Worm (Caenorhabditis elegans): ENCODE results near the gene T16G1.13.

T16G1.13 gene

DNA sequence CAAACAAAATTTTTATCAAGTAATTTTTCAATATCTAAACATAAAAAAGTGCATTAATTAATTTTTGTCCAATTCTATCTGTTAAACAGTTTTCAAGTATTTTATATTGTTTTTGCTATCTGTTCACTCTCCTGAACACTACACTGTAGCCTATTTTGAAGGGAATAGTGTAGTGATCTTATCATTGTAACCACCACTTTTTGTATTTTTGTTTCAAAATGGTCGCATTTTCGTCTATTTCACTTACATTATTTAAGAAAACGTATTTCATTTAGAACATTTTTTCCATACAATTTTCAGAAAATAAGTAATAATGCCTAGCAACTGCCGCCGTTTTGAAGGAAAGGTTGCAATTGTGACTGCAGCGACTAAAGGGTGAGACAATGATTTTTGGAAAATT is 27.4 kb upstream of the T16G1.13 start, which contains the start of gene dhrs-4:
Gene dhrs-4 (plus strand): TSS at position 301 of the 400 bp plus-strand sequence.
- TF ChIP-seq flt-1 (GFP tag; IDR thresholded peaks at IDR 0.05) = no peak
- TF ChIP-seq med-1 (GFP tag; optimal IDR thresholded peaks at IDR 0.05; ENCODE audit: insufficient read depth) = no peak
- TF ChIP-seq klf-2 (GFP tag; conservative IDR thresholded peaks at IDR 0.05) = no peak
- TF ChIP-seq tab-1 (GFP tag; IDR thresholded peaks at IDR 0.05) = no peak
- no peak for TF ChIP-seq cog-1 (tag; optimal IDR thresholded peaks at IDR 0.05)
- TF ChIP-seq ztf-23 (GFP tag; IDR thresholded peaks at IDR 0.05) = no peak
- no peak for TF ChIP-seq ref-1 (GFP tag; conservative IDR thresholded peaks at IDR 0.05)
- no peak for TF ChIP-seq T22C8.4 (GFP tag; IDR thresholded peaks at IDR 0.05)
- no peak for TF ChIP-seq ztf-29 (GFP tag; IDR thresholded peaks at IDR 0.05)

- no peak for TF ChIP-seq T22C8.4 (GFP tag; IDR thresholded peaks at IDR 0.05)
- TF ChIP-seq tab-1 (GFP tag; IDR thresholded peaks at IDR 0.05) = no peak
- TF ChIP-seq klf-2 (GFP tag; conservative IDR thresholded peaks at IDR 0.05) = no peak
- TF ChIP-seq ztf-29 (GFP tag; IDR thresholded peaks at IDR 0.05) = no peak
- TF ChIP-seq flt-1 (GFP tag; IDR thresholded peaks at IDR 0.05) = no peak
- no peak for TF ChIP-seq ref-1 (GFP tag; conservative IDR thresholded peaks at IDR 0.05)
- no peak for TF ChIP-seq ztf-23 (GFP tag; IDR thresholded peaks at IDR 0.05)
- no peak for TF ChIP-seq cog-1 (tag; optimal IDR thresholded peaks at IDR 0.05)
- no peak for TF ChIP-seq med-1 (GFP tag; optimal IDR thresholded peaks at IDR 0.05; ENCODE audit: insufficient read depth)
These were observed 25.6 kb upstream of the T16G1.13 start, which contains the start of gene pqn-67 for ce11 chrV:12924128-12924527. Gene pqn-67, plus strand, starts transcription at chrV:12924428.

ce11 chrV:12928929-12929532 is 20.7 kb upstream of the T16G1.13 start, which contains the start of gene T16G1.2:
Gene T16G1.2, plus strand, starts transcription at chrV:12929482.
- no peak for TF ChIP-seq ref-1 (GFP tag; conservative IDR thresholded peaks at IDR 0.05)
- no peak for TF ChIP-seq cog-1 (tag; optimal IDR thresholded peaks at IDR 0.05)
- TF ChIP-seq ztf-29 (GFP tag; IDR thresholded peaks at IDR 0.05) = no peak
- TF ChIP-seq klf-2 (GFP tag; conservative IDR thresholded peaks at IDR 0.05) = no peak
- TF ChIP-seq flt-1 (GFP tag; IDR thresholded peaks at IDR 0.05) = no peak
- no peak for TF ChIP-seq med-1 (GFP tag; optimal IDR thresholded peaks at IDR 0.05; ENCODE audit: insufficient read depth)
- TF ChIP-seq ztf-23 (GFP tag; IDR thresholded peaks at IDR 0.05) = no peak
- TF ChIP-seq T22C8.4 (GFP tag; IDR thresholded peaks at IDR 0.05) = no peak
- TF ChIP-seq tab-1 (GFP tag; IDR thresholded peaks at IDR 0.05) = no peak

DNA sequence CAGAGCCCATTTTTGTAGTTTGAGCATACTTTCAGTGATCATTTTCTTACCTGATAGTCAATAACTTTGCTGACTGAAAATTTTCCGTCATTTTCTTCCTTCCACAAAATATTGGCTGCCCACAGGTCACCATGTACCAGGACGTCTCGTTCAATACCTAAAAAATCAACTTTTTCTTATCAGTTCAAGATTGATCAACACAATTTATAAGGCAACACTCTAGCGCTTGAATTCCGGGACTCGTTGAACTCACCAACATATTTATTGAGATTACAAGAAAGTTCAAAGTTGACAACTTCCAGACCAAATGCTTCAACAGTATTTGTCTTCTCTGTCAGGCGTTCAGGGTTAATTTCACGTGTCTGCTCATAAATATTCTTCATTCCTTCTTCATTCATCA is 16.1 kb upstream of the T16G1.13 start:
- TF ChIP-seq cog-1 (tag; optimal IDR thresholded peaks at IDR 0.05) (no peak), tab-1 (GFP tag; IDR thresholded peaks at IDR 0.05) (no peak), ztf-23 (GFP tag; IDR thresholded peaks at IDR 0.05) (no peak), T22C8.4 (GFP tag; IDR thresholded peaks at IDR 0.05) (no peak), ref-1 (GFP tag; conservative IDR thresholded peaks at IDR 0.05) (no peak), flt-1 (GFP tag; IDR thresholded peaks at IDR 0.05) (no peak)

ce11 chrV:12934976-12935375 is 14.7 kb upstream of the T16G1.13 start, which contains the start of gene T16G1.7:
Gene T16G1.7, minus strand, starts transcription at chrV:12935112.
- TF ChIP-seq T22C8.4 (GFP tag; IDR thresholded peaks at IDR 0.05) = no peak
- TF ChIP-seq klf-2 (GFP tag; conservative IDR thresholded peaks at IDR 0.05) = no peak
- TF ChIP-seq ztf-23 (GFP tag; IDR thresholded peaks at IDR 0.05) = no peak
- TF ChIP-seq med-1 (GFP tag; optimal IDR thresholded peaks at IDR 0.05; ENCODE audit: insufficient read depth) = no peak
- no peak for TF ChIP-seq tab-1 (GFP tag; IDR thresholded peaks at IDR 0.05)
- TF ChIP-seq ztf-29 (GFP tag; IDR thresholded peaks at IDR 0.05) = no peak
- no peak for TF ChIP-seq flt-1 (GFP tag; IDR thresholded peaks at IDR 0.05)

ce11 chrV:12937098-12937497 is 12.6 kb upstream of the T16G1.13 start, which contains the start of gene T16G1.6:
Gene T16G1.6, minus strand, starts transcription at chrV:12937174.
- TF ChIP-seq flt-1 (GFP tag; IDR thresholded peaks at IDR 0.05) = no peak
- TF ChIP-seq med-1 (GFP tag; optimal IDR thresholded peaks at IDR 0.05; ENCODE audit: insufficient read depth) = no peak
- no peak for TF ChIP-seq cog-1 (tag; optimal IDR thresholded peaks at IDR 0.05)
- TF ChIP-seq T22C8.4 (GFP tag; IDR thresholded peaks at IDR 0.05) = no peak
- no peak for TF ChIP-seq ref-1 (GFP tag; conservative IDR thresholded peaks at IDR 0.05)
- TF ChIP-seq ztf-23 (GFP tag; IDR thresholded peaks at IDR 0.05) = no peak
- TF ChIP-seq tab-1 (GFP tag; IDR thresholded peaks at IDR 0.05) = no peak
- TF ChIP-seq ztf-29 (GFP tag; IDR thresholded peaks at IDR 0.05) = no peak
- no peak for TF ChIP-seq klf-2 (GFP tag; conservative IDR thresholded peaks at IDR 0.05)

DNA sequence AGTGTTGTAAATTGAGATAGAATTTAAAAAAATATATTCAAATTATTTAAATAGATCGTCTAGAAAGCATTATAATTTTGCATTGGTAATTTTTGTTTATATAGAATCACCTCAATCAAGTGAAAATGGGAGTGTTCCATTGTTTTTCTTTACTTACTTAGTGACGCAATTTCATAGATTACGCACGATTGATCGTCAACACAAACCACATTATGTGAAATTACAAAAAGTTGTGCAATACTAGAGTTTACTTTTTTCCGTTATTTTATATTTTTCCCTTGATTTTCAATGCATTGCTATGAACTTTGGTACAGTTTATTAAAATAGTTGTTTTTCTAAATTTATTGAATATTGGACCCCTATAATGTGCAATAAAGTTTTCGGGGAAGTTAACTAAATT is 10.3 kb upstream of the T16G1.13 start, which contains the start of gene T16G1.5:
Gene T16G1.5 (minus strand): TSS at position 119 of the 400 bp plus-strand sequence.
- no peak for TF ChIP-seq ref-1 (GFP tag; conservative IDR thresholded peaks at IDR 0.05)
- TF ChIP-seq med-1 (GFP tag; optimal IDR thresholded peaks at IDR 0.05; ENCODE audit: insufficient read depth) = no peak
- no peak for TF ChIP-seq cog-1 (tag; optimal IDR thresholded peaks at IDR 0.05)
- TF ChIP-seq tab-1 (GFP tag; IDR thresholded peaks at IDR 0.05) = no peak
- no peak for TF ChIP-seq flt-1 (GFP tag; IDR thresholded peaks at IDR 0.05)
- no peak for TF ChIP-seq T22C8.4 (GFP tag; IDR thresholded peaks at IDR 0.05)
- TF ChIP-seq klf-2 (GFP tag; conservative IDR thresholded peaks at IDR 0.05) = no peak
- no peak for TF ChIP-seq ztf-29 (GFP tag; IDR thresholded peaks at IDR 0.05)
- TF ChIP-seq ztf-23 (GFP tag; IDR thresholded peaks at IDR 0.05) = no peak

DNA sequence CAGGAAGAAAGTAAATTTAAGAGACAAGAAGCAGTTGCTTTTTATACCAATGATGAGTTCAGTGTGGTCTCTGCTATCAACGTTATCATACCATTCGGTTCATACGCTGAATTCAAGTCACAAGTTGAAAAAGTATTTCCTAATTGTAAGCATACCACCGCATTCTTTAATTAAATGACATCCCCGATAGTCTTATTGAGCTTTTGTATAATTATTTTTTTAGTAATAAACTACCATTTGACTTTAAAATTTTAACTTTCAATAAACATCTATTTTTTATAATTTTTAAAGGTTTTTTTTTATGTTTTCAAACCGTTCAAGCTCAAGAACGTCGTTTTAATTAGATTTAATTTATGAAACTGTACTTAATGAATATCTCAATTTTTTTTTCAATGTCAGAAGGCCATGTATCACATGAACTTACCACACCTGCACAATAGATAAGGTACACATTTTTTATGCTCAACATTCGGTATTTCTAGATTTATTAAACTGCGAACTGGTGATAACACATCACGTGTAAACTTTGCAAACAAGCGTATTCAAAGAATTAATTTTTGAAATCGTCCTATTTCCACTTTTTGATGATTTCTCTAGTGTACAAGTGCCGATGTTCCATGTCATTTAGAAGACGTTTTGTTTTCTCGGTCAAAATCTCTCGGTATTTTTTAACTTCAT is 7.8 kb upstream of the T16G1.13 start, which contains the start of gene T16G1.4:
Gene T16G1.4 (minus strand): TSS at position 51 of the 678 bp plus-strand sequence.
- TF ChIP-seq cog-1 (tag; optimal IDR thresholded peaks at IDR 0.05) = no peak
- no peak for TF ChIP-seq T22C8.4 (GFP tag; IDR thresholded peaks at IDR 0.05)
- TF ChIP-seq tab-1 (GFP tag; IDR thresholded peaks at IDR 0.05) = no peak
- TF ChIP-seq ztf-23 (GFP tag; IDR thresholded peaks at IDR 0.05) = no peak
- no peak for TF ChIP-seq klf-2 (GFP tag; conservative IDR thresholded peaks at IDR 0.05)

DNA sequence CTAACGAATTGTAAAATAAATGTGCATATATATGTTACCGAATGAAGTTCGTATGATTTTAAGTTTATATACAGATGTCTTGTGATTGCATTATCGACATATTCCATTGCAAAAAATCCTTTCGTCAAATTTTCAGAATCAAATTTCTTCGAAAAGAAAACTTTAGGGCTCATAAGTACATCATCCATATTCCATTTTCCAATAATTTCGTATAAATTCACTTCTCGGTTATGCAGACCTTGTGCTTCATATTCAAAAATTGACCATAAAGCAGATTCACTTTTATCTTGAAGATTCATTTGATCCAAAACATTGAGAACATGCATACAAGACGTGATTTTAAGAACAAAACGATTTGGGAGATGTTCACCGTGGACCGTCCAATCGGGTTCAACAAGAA is 6.3 kb upstream of the T16G1.13 start:
- TF ChIP-seq ztf-29 (GFP tag; IDR thresholded peaks at IDR 0.05) (no peak), ztf-23 (GFP tag; IDR thresholded peaks at IDR 0.05) (no peak), cog-1 (tag; optimal IDR thresholded peaks at IDR 0.05) (no peak), klf-2 (GFP tag; conservative IDR thresholded peaks at IDR 0.05) (no peak), med-1 (GFP tag; optimal IDR thresholded peaks at IDR 0.05; ENCODE audit: insufficient read depth) (no peak), T22C8.4 (GFP tag; IDR thresholded peaks at IDR 0.05) (no peak)

Measured in whole organism, midembryonic.